Fruit fly (Drosophila melanogaster) S2 (cell line): ENCODE data around the gene CG16775.

ENCODE experiments used
- CG8478 ChIP-seq: fragments of >200 bp; optimal IDR thresholded peaks from 2 replicates; lab custom pipeline; 2018
- CTCF ChIP-seq, 2 experiments: fragments of >200 bp; optimal IDR thresholded peaks; 2 replicates each; lab custom pipeline; 2018

DNA sequence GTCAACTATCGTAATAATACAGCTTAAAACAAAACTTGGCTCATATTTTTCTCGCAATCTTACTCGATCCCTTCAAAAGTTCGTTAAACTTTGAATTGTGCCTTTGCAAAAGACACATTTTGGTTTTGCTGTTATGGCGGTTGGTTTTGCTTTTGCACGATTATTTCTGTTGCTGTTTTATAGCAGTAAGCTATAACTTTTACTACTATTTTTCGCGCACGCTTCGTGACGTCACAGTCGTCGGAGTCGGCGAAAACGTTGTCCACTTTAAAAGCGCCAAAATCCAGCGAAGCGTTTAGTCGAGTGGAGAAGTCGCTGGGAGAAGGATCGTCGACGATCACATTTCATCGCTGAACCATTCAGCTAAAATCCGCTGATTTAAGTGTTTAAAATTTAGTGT, 948 bp upstream of the CG16775 start, which contains the start of gene CG7402:
- TF ChIP-seq CG8478 (lab: Kevin White, UChicago) (no peak), CTCF (optimal IDR thresholded peaks at IDR 0.05; lab: Kevin White, UChicago) (no peak)
